Worm (Caenorhabditis elegans): ENCODE measurements around the gene inx-1.

Gene inx-1

ce11 chrX:6905581-6905980 is 50.6 kb downstream of the inx-1 start:
- TF ChIP-seq ekl-4 (GFP tag; IDR thresholded peaks at IDR 0.05) (no peak), ztf-22 (GFP tag; optimal IDR thresholded peaks at IDR 0.05) (peak; percentile 37), tbp1 (GFP tag; optimal IDR thresholded peaks at IDR 0.05) (no peak), F23B12.7 (tag; optimal IDR thresholded peaks at IDR 0.05; ENCODE audit: insufficient read depth) (no peak), Y56A3A.18 (GFP tag; IDR thresholded peaks at IDR 0.05) (no peak), pha-4 (tag; optimal IDR thresholded peaks at IDR 0.05) (peak; percentile 22), atf-7 (tag; optimal IDR thresholded peaks at IDR 0.05) (peak; percentile 46), nhr-80 (tag; optimal IDR thresholded peaks at IDR 0.05) (peak; percentile 83), nhr-120 (GFP tag; IDR thresholded peaks at IDR 0.05) (no peak), unc-62 (GFP tag; optimal IDR thresholded peaks at IDR 0.05) (peak; percentile 24), lir-1 (GFP tag; conservative IDR thresholded peaks at IDR 0.05) (0 out of 2 replicates have a peak, but pooled peaks have one; percentile 14), Y53G8AR.9 (GFP tag; conservative IDR thresholded peaks at IDR 0.05) (no peak), cebp-1 (GFP tag; IDR thresholded peaks at IDR 0.05) (no peak), cebp-1 (tag; optimal IDR thresholded peaks at IDR 0.05) (peak; percentile 41), him-1 (tag; optimal IDR thresholded peaks at IDR 0.05) (no peak), aptf-3 (GFP tag; IDR thresholded peaks at IDR 0.05) (no peak), ets-4 (GFP tag; optimal IDR thresholded peaks at IDR 0.05) (peak; percentile 13), ceh-27 (GFP tag; optimal IDR thresholded peaks at IDR 0.05) (no peak), mxl-1 (tag; optimal IDR thresholded peaks at IDR 0.05) (no peak), egl-44 (GFP tag; IDR thresholded peaks at IDR 0.05) (no peak), madf-6 (GFP tag; IDR thresholded peaks at IDR 0.05) (no peak), ztf-18 (tag; optimal IDR thresholded peaks at IDR 0.05) (no peak), lag-1 (GFP tag; IDR thresholded peaks at IDR 0.05) (no peak)

- TF ChIP-seq cebp-1 (GFP tag; IDR thresholded peaks at IDR 0.05) (peak; percentile 61; the same call in 1 of the 2 replicates), cebp-1 (tag; optimal IDR thresholded peaks at IDR 0.05) (peak; percentile 90), hlh-26 (GFP tag; conservative IDR thresholded peaks at IDR 0.05) (no peak)
Observed at ce11 chrX:6904064-6904771, 52.0 kb downstream of the inx-1 start, which contains the start of gene sid-5. Gene sid-5, plus strand, starts transcription at chrX:6904721.

ce11 chrX:6902958-6903357 is 53.2 kb downstream of the inx-1 start:
- TF ChIP-seq lin-26 (GFP tag; IDR thresholded peaks at IDR 0.05) (no peak; the same call in 1 of the 2 replicates), F37B4.10 (GFP tag; IDR thresholded peaks at IDR 0.05) (no peak), Y95B8A.8 (GFP tag; IDR thresholded peaks at IDR 0.05) (no peak), F22D6.2 (tag; optimal IDR thresholded peaks at IDR 0.05) (no peak), Y67H2A.10 (GFP tag; conservative IDR thresholded peaks at IDR 0.05) (no peak), madf-8 (GFP tag; conservative IDR thresholded peaks at IDR 0.05) (no peak), let-526 (GFP tag; IDR thresholded peaks at IDR 0.05) (no peak), F52B5.7 (tag; optimal IDR thresholded peaks at IDR 0.05) (peak; percentile 64), F39B2.1 (GFP tag; IDR thresholded peaks at IDR 0.05) (no peak), D2030.7 (GFP tag; IDR thresholded peaks at IDR 0.05) (peak; percentile 69), lsy-27 (tag; optimal IDR thresholded peaks at IDR 0.05; ENCODE audit: borderline replicate concordance, insufficient read depth) (no peak), ztf-6 (GFP tag; IDR thresholded peaks at IDR 0.05) (peak; percentile 35; the same call in 1 of the 2 replicates), unc-62 (GFP tag; optimal IDR thresholded peaks at IDR 0.05) (no peak), lin-54 (GFP tag; optimal IDR thresholded peaks at IDR 0.05) (peak; percentile 42), F33H1.4 (GFP tag; IDR thresholded peaks at IDR 0.05) (no peak), hlh-12 (tag; optimal IDR thresholded peaks at IDR 0.05) (peak; percentile 46), dox-1 (GFP tag; IDR thresholded peaks at IDR 0.05) (peak; percentile 88), cebp-2 (GFP tag; IDR thresholded peaks at IDR 0.05) (no peak), hsf-1 (GFP tag; IDR thresholded peaks at IDR 0.05) (no peak), xnd-1 (tag; optimal IDR thresholded peaks at IDR 0.05) (no peak), attf-3 (GFP tag; conservative IDR thresholded peaks at IDR 0.05) (no peak), cebp-1 (GFP tag; IDR thresholded peaks at IDR 0.05) (no peak), cebp-1 (tag; optimal IDR thresholded peaks at IDR 0.05) (no peak), pha-4 (tag; optimal IDR thresholded peaks at IDR 0.05) (no peak), nhr-179 (tag; optimal IDR thresholded peaks at IDR 0.05) (no peak), unc-130 (GFP tag; optimal IDR thresholded peaks at IDR 0.05) (peak; percentile 58)
